Fruit fly (Drosophila melanogaster): ENCODE data around the gene CG14795.

DNA sequence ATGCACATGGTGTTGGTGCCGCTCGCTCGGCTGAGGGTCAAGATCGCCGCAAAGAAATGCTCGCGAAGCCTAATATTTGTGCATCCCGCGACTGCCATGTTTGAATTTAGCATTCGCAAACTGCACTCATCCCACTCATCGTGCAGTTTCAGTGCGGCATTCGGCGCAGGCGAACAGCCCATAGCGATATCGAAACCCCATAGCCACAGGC is 45.3 kb downstream of the CG14795 start, which contains the start of gene CG14778:
- no peak for TF ChIP-seq h (GFP tag; optimal IDR thresholded peaks at IDR 0.05)
- TF ChIP-seq br (GFP tag; optimal IDR thresholded peaks at IDR 0.05), result no peak
- TF ChIP-seq sv (GFP tag; optimal IDR thresholded peaks at IDR 0.05), result no peak
- no peak for TF ChIP-seq Jra (GFP tag; optimal IDR thresholded peaks at IDR 0.05)
- no peak for TF ChIP-seq psq (GFP tag; optimal IDR thresholded peaks at IDR 0.05)
- no peak for TF ChIP-seq Sp1 (GFP tag; optimal IDR thresholded peaks at IDR 0.05)

All from whole organism, wandering third instar larva.